In genomic region chr3L:14410146-14410676, dm6 we compare ENCODE assay signal across 1 fruit fly cellular context.
TF ChIP-seq lines count a peak whose summit lies in the region.

CG3919 (plus strand) TSS chr3L:14410626.

TF ChIP-seq in whole organism, embryonic, 481 proteins besides CTCF, POLR2A, EP300 and RAD21 (continued from another document and continues in another):
- TF ChIP-seq CG11456 (GFP tag; IDR thresholded peaks at IDR 0.05; lab: Robert Waterston, UW): peak; percentile 71
- peak; percentile 49 for TF ChIP-seq fd96Cb (tag; optimal IDR thresholded peaks at IDR 0.05; lab: Kevin White, UChicago)
- peak; percentile 77 for TF ChIP-seq HLHmδ (GFP tag; optimal IDR thresholded peaks at IDR 0.05; lab: Kevin White, UChicago)
- TF ChIP-seq unpg (GFP tag; optimal IDR thresholded peaks at IDR 0.05; lab: Kevin White, UChicago): peak; percentile 56
- peak; percentile 47 for TF ChIP-seq Blimp-1 (GFP tag; optimal IDR thresholded peaks at IDR 0.05; lab: Kevin White, UChicago)
- TF ChIP-seq CG3281 (GFP tag; optimal IDR thresholded peaks at IDR 0.05; lab: Kevin White, UChicago): peak; percentile 60
- TF ChIP-seq CG18262 (tag; optimal IDR thresholded peaks at IDR 0.05; lab: Kevin White, UChicago): peak; percentile 77
- peak; percentile 35 for TF ChIP-seq CG14667 (GFP tag; IDR thresholded peaks at IDR 0.05; lab: Robert Waterston, UW)
- TF ChIP-seq Hr78 (GFP tag; optimal IDR thresholded peaks at IDR 0.05; lab: Kevin White, UChicago): no peak
- TF ChIP-seq CG11560 (tag; IDR thresholded peaks at IDR 0.05; lab: Robert Waterston, UW): no peak
- no peak for TF ChIP-seq CG31388 (GFP tag; optimal IDR thresholded peaks at IDR 0.05; lab: Kevin White, UChicago)
- no peak for TF ChIP-seq Deaf1 (tag; optimal IDR thresholded peaks at IDR 0.05; lab: Kevin White, UChicago)
- TF ChIP-seq CG11695 (GFP tag; IDR thresholded peaks at IDR 0.05; lab: Robert Waterston, UW): no peak
- peak; percentile 66 for TF ChIP-seq CG18619 (GFP tag; optimal IDR thresholded peaks at IDR 0.05; lab: Kevin White, UChicago)
- TF ChIP-seq tin (GFP tag; optimal IDR thresholded peaks at IDR 0.05; lab: Kevin White, UChicago): peak; percentile 39
- TF ChIP-seq Ets65A (GFP tag; lab: Kevin White, UChicago): peak; percentile 97
- peak; percentile 84 for TF ChIP-seq CG7556 (GFP tag; optimal IDR thresholded peaks at IDR 0.05; lab: Kevin White, UChicago)
- TF ChIP-seq cas (GFP tag; IDR thresholded peaks at IDR 0.05; lab: Robert Waterston, UW): no peak
- TF ChIP-seq Ada2b (GFP tag; IDR thresholded peaks at IDR 0.05; lab: Robert Waterston, UW): no peak
- no peak for TF ChIP-seq CG9797 (GFP tag; optimal IDR thresholded peaks at IDR 0.05; lab: Kevin White, UChicago)
- peak; percentile 78 for TF ChIP-seq CG12391 (tag; optimal IDR thresholded peaks at IDR 0.05; lab: Kevin White, UChicago)
- TF ChIP-seq jumu (GFP tag; optimal IDR thresholded peaks at IDR 0.05; lab: Kevin White, UChicago): peak; percentile 71
- TF ChIP-seq CG1832 (GFP tag; optimal IDR thresholded peaks at IDR 0.05; lab: Kevin White, UChicago): no peak
- TF ChIP-seq Bdp1 (GFP tag; optimal IDR thresholded peaks at IDR 0.05; lab: Kevin White, UChicago): peak; percentile 3
- peak; percentile 82 for TF ChIP-seq gem (tag; optimal IDR thresholded peaks at IDR 0.05; lab: Kevin White, UChicago)
- peak; percentile 55 for TF ChIP-seq CG8944 (GFP tag; optimal IDR thresholded peaks at IDR 0.05; lab: Kevin White, UChicago)
- peak; percentile 25; the same call in 1 of the 2 replicates for TF ChIP-seq CG4730 (GFP tag; IDR thresholded peaks at IDR 0.05; lab: Robert Waterston, UW)
- no peak for TF ChIP-seq Sin3A (optimal IDR thresholded peaks at IDR 0.05; lab: Kevin White, UChicago)
- peak; percentile 61 for TF ChIP-seq dmrt99B (tag; optimal IDR thresholded peaks at IDR 0.05; lab: Kevin White, UChicago)
- no peak for TF ChIP-seq prd (optimal IDR thresholded peaks at IDR 0.05; lab: Kevin White, UChicago)
- TF ChIP-seq prd (GFP tag; IDR thresholded peaks at IDR 0.05; lab: Robert Waterston, UW): peak; percentile 71; the same call in 2 of the 3 replicates
- TF ChIP-seq chif (GFP tag; optimal IDR thresholded peaks at IDR 0.05; lab: Kevin White, UChicago): peak in 1 of 2 experiments; percentile 34
- TF ChIP-seq CG4707 (GFP tag; optimal IDR thresholded peaks at IDR 0.05; lab: Kevin White, UChicago): no peak
- no peak for TF ChIP-seq aop (GFP tag; IDR thresholded peaks at IDR 0.05; lab: Robert Waterston, UW)
- peak; percentile 18 for TF ChIP-seq CG7745 (tag; optimal IDR thresholded peaks at IDR 0.05; lab: Kevin White, UChicago)
- no peak for TF ChIP-seq CG31224 (GFP tag; IDR thresholded peaks at IDR 0.05; lab: Robert Waterston, UW)
- peak; percentile 70; the same call in 1 of the 2 replicates for TF ChIP-seq CG32532 (GFP tag; IDR thresholded peaks at IDR 0.05; lab: Robert Waterston, UW)
- no peak; the same call in 2 of the 3 replicates for TF ChIP-seq ase (GFP tag; IDR thresholded peaks at IDR 0.05; lab: Robert Waterston, UW)
- no peak for TF ChIP-seq ash1 (GFP tag; optimal IDR thresholded peaks at IDR 0.05; lab: Kevin White, UChicago)
- peak; percentile 77; the same call in 2 of the 3 replicates for TF ChIP-seq otp (GFP tag; IDR thresholded peaks at IDR 0.05; lab: Robert Waterston, UW)
- TF ChIP-seq crp (GFP tag; optimal IDR thresholded peaks at IDR 0.05; lab: Kevin White, UChicago): no peak
- TF ChIP-seq dm (GFP tag; optimal IDR thresholded peaks at IDR 0.05; lab: Kevin White, UChicago): peak; percentile 61
- peak; percentile 67 for TF ChIP-seq nom (GFP tag; optimal IDR thresholded peaks at IDR 0.05; lab: Kevin White, UChicago)
- TF ChIP-seq ken (GFP tag; IDR thresholded peaks at IDR 0.05; lab: Robert Waterston, UW): peak; percentile 77
- TF ChIP-seq CG31441 (GFP tag; IDR thresholded peaks at IDR 0.05; lab: Robert Waterston, UW): peak; percentile 77
- TF ChIP-seq pros (GFP tag; optimal IDR thresholded peaks at IDR 0.05; lab: Kevin White, UChicago): no peak
- peak; percentile 72 for TF ChIP-seq sob (GFP tag; IDR thresholded peaks at IDR 0.05; lab: Robert Waterston, UW)
- TF ChIP-seq CG33557 (GFP tag; optimal IDR thresholded peaks at IDR 0.05; lab: Kevin White, UChicago): peak; percentile 33
- TF ChIP-seq jing (GFP tag; optimal IDR thresholded peaks at IDR 0.05; lab: Kevin White, UChicago): no peak
- peak; percentile 43 for TF ChIP-seq MTF-1 (GFP tag; optimal IDR thresholded peaks at IDR 0.05; lab: Kevin White, UChicago; ENCODE audit: borderline replicate concordance)
- peak; percentile 61 for TF ChIP-seq CG1603 (tag; optimal IDR thresholded peaks at IDR 0.05; lab: Kevin White, UChicago)
- TF ChIP-seq E2f2 (GFP tag; IDR thresholded peaks at IDR 0.05; lab: Robert Waterston, UW): no peak
- no peak for TF ChIP-seq CG8478 (optimal IDR thresholded peaks at IDR 0.05; lab: Kevin White, UChicago)
- TF ChIP-seq CG10462 (GFP tag; optimal IDR thresholded peaks at IDR 0.05; lab: Kevin White, UChicago): no peak
- peak; percentile 73 for TF ChIP-seq her (GFP tag; optimal IDR thresholded peaks at IDR 0.05; lab: Kevin White, UChicago)
- no peak for TF ChIP-seq CG14441 (GFP tag; IDR thresholded peaks at IDR 0.05; lab: Robert Waterston, UW)
- TF ChIP-seq tio (GFP tag; optimal IDR thresholded peaks at IDR 0.05; lab: Kevin White, UChicago): peak; percentile 71
- peak; percentile 56 for TF ChIP-seq rib (GFP tag; IDR thresholded peaks at IDR 0.05; lab: Robert Waterston, UW)
- TF ChIP-seq CG4854 (GFP tag; optimal IDR thresholded peaks at IDR 0.05; lab: Kevin White, UChicago): no peak
- TF ChIP-seq CG13287 (GFP tag; IDR thresholded peaks at IDR 0.05; lab: Robert Waterston, UW; ENCODE audit: partially characterized antibody): no peak
- no peak for TF ChIP-seq Hand (GFP tag; optimal IDR thresholded peaks at IDR 0.05; lab: Kevin White, UChicago)
- TF ChIP-seq exex (tag; optimal IDR thresholded peaks at IDR 0.05; lab: Kevin White, UChicago): no peak
- TF ChIP-seq Dref (GFP tag; IDR thresholded peaks at IDR 0.05; lab: Robert Waterston, UW): peak; percentile 39
- no peak for TF ChIP-seq CG14965 (GFP tag; optimal IDR thresholded peaks at IDR 0.05; lab: Kevin White, UChicago; ENCODE audit: borderline replicate concordance)
- TF ChIP-seq mirr (GFP tag; optimal IDR thresholded peaks at IDR 0.05; lab: Kevin White, UChicago): no peak
- peak; percentile 71 for TF ChIP-seq mam (GFP tag; optimal IDR thresholded peaks at IDR 0.05; lab: Kevin White, UChicago)
- TF ChIP-seq Side (GFP tag; optimal IDR thresholded peaks at IDR 0.05; lab: Kevin White, UChicago): peak; percentile 60
- peak; percentile 69 for TF ChIP-seq CG12104 (GFP tag; optimal IDR thresholded peaks at IDR 0.05; lab: Kevin White, UChicago)
- peak in 1 of 2 experiments; percentile 68 for TF ChIP-seq Hr51 (GFP tag; optimal IDR thresholded peaks at IDR 0.05; lab: Kevin White, UChicago)
- TF ChIP-seq dan (GFP tag; IDR thresholded peaks at IDR 0.05; lab: Robert Waterston, UW): no peak
- no peak for TF ChIP-seq CG12071 (GFP tag; optimal IDR thresholded peaks at IDR 0.05; lab: Kevin White, UChicago)
- peak; percentile 47 to 56 for TF ChIP-seq dpn (GFP tag; optimal IDR thresholded peaks at IDR 0.05; lab: Kevin White, UChicago)
- 0 out of 2 replicates have a peak, but pooled peaks have one; percentile 19 for TF ChIP-seq ssp (GFP tag; IDR thresholded peaks at IDR 0.05; lab: Robert Waterston, UW)
- peak; percentile 60 for TF ChIP-seq slp2 (GFP tag; optimal IDR thresholded peaks at IDR 0.05; lab: Kevin White, UChicago)
- peak; percentile 93 for TF ChIP-seq Med (GFP tag; lab: Kevin White, UChicago)
- peak; percentile 70 for TF ChIP-seq Sox102F (GFP tag; optimal IDR thresholded peaks at IDR 0.05; lab: Kevin White, UChicago)
- TF ChIP-seq CG14860 (GFP tag; IDR thresholded peaks at IDR 0.05; lab: Robert Waterston, UW; ENCODE audit: partially characterized antibody): no peak
- no peak for TF ChIP-seq sna (GFP tag; IDR thresholded peaks at IDR 0.05; lab: Robert Waterston, UW; ENCODE audit: partially characterized antibody)
- TF ChIP-seq hb (GFP tag; IDR thresholded peaks at IDR 0.05; lab: Robert Waterston, UW; ENCODE audit: partially characterized antibody): no peak
- TF ChIP-seq bigmax (GFP tag; optimal IDR thresholded peaks at IDR 0.05; lab: Kevin White, UChicago): no peak
- TF ChIP-seq CG4282 (GFP tag; optimal IDR thresholded peaks at IDR 0.05; lab: Kevin White, UChicago): no peak
- peak; percentile 40 for TF ChIP-seq Ets97D (GFP tag; optimal IDR thresholded peaks at IDR 0.05; lab: Kevin White, UChicago)
- TF ChIP-seq insv (GFP tag; optimal IDR thresholded peaks at IDR 0.05; lab: Kevin White, UChicago): no peak
- TF ChIP-seq CG16813 (GFP tag; IDR thresholded peaks at IDR 0.05; lab: Robert Waterston, UW; ENCODE audit: partially characterized antibody): no peak; the same call in 2 of the 3 replicates
- TF ChIP-seq fu2 (GFP tag; optimal IDR thresholded peaks at IDR 0.05; lab: Kevin White, UChicago): peak; percentile 12
- TF ChIP-seq Poxn (GFP tag; IDR thresholded peaks at IDR 0.05; lab: Robert Waterston, UW): no peak
- TF ChIP-seq CG17568 (GFP tag; optimal IDR thresholded peaks at IDR 0.05; lab: Kevin White, UChicago): no peak
- peak; percentile 23 for TF ChIP-seq BEAF-32 (GFP tag; optimal IDR thresholded peaks at IDR 0.05; lab: Kevin White, UChicago)
- no peak for TF ChIP-seq CG6854 (GFP tag; optimal IDR thresholded peaks at IDR 0.05; lab: Kevin White, UChicago)
- peak; percentile 11 for TF ChIP-seq CG15479 (GFP tag; optimal IDR thresholded peaks at IDR 0.05; lab: Kevin White, UChicago)
- TF ChIP-seq hth (optimal IDR thresholded peaks at IDR 0.05; lab: Kevin White, UChicago): no peak
- TF ChIP-seq ato (GFP tag; IDR thresholded peaks at IDR 0.05; lab: Robert Waterston, UW; ENCODE audit: partially characterized antibody): 0 out of 2 replicates have a peak, but pooled peaks have one; percentile 10
- peak; percentile 89 for TF ChIP-seq row (GFP tag; IDR thresholded peaks at IDR 0.05; lab: Robert Waterston, UW)
- peak; percentile 76 for TF ChIP-seq Xrp1 (GFP tag; IDR thresholded peaks at IDR 0.05; lab: Robert Waterston, UW)
- no peak for TF ChIP-seq CG3065 (GFP tag; optimal IDR thresholded peaks at IDR 0.05; lab: Kevin White, UChicago)
- TF ChIP-seq dati (GFP tag; IDR thresholded peaks at IDR 0.05; lab: Robert Waterston, UW): no peak
- TF ChIP-seq Trl (optimal IDR thresholded peaks at IDR 0.05; lab: Kevin White, UChicago): peak; percentile 67 to 85
- peak; percentile 83 for TF ChIP-seq Trl (GFP tag; optimal IDR thresholded peaks at IDR 0.05; lab: Kevin White, UChicago)
- peak; percentile 55 for TF ChIP-seq HHEX (GFP tag; optimal IDR thresholded peaks at IDR 0.05; lab: Kevin White, UChicago)
- TF ChIP-seq grau (tag; optimal IDR thresholded peaks at IDR 0.05; lab: Kevin White, UChicago): peak; percentile 67
- no peak for TF ChIP-seq unc-4 (GFP tag; IDR thresholded peaks at IDR 0.05; lab: Robert Waterston, UW; ENCODE audit: partially characterized antibody)
- TF ChIP-seq HmgZ (tag; optimal IDR thresholded peaks at IDR 0.05; lab: Kevin White, UChicago): peak; percentile 21
- TF ChIP-seq tgo (GFP tag; IDR thresholded peaks at IDR 0.05; lab: Robert Waterston, UW): peak; percentile 39; the same call in 1 of the 3 replicates
- TF ChIP-seq zfh2 (GFP tag; optimal IDR thresholded peaks at IDR 0.05; lab: Kevin White, UChicago): peak; percentile 39
- TF ChIP-seq CG2129 (GFP tag; IDR thresholded peaks at IDR 0.05; lab: Robert Waterston, UW; ENCODE audit: partially characterized antibody): no peak
- TF ChIP-seq E2f1 (GFP tag; IDR thresholded peaks at IDR 0.05; lab: Robert Waterston, UW): peak; percentile 45; the same call in 1 of the 2 replicates
- no peak for TF ChIP-seq gfzf (GFP tag; optimal IDR thresholded peaks at IDR 0.05; lab: Kevin White, UChicago)
- no peak for TF ChIP-seq Kr (GFP tag; optimal IDR thresholded peaks at IDR 0.05; lab: Kevin White, UChicago)
- peak; percentile 30 for TF ChIP-seq bbx (GFP tag; IDR thresholded peaks at IDR 0.05; lab: Robert Waterston, UW; ENCODE audit: partially characterized antibody)
- TF ChIP-seq bcd (GFP tag; optimal IDR thresholded peaks at IDR 0.05; lab: Kevin White, UChicago): peak; percentile 70
- TF ChIP-seq yki (optimal IDR thresholded peaks at IDR 0.05; lab: Kevin White, UChicago): no peak
- TF ChIP-seq ab (GFP tag; optimal IDR thresholded peaks at IDR 0.05; lab: Kevin White, UChicago): peak; percentile 35
- TF ChIP-seq CG17361 (GFP tag; IDR thresholded peaks at IDR 0.05; lab: Robert Waterston, UW): peak; percentile 81
- TF ChIP-seq CG10959 (GFP tag; IDR thresholded peaks at IDR 0.05; lab: Robert Waterston, UW): peak; percentile 60; the same call in 1 of the 2 replicates
- TF ChIP-seq pnt (GFP tag; optimal IDR thresholded peaks at IDR 0.05; lab: Kevin White, UChicago): peak; percentile 38
- peak; percentile 50 for TF ChIP-seq CG16863 (GFP tag; optimal IDR thresholded peaks at IDR 0.05; lab: Kevin White, UChicago)
- peak; percentile 65 for TF ChIP-seq Hmr (GFP tag; optimal IDR thresholded peaks at IDR 0.05; lab: Kevin White, UChicago)
- peak; percentile 49 for TF ChIP-seq CG6654 (GFP tag; optimal IDR thresholded peaks at IDR 0.05; lab: Kevin White, UChicago)
- no peak for TF ChIP-seq tll (GFP tag; optimal IDR thresholded peaks at IDR 0.05; lab: Kevin White, UChicago)
- TF ChIP-seq caup (GFP tag; optimal IDR thresholded peaks at IDR 0.05; lab: Kevin White, UChicago; ENCODE audit: severe bottlenecking): peak; percentile 19
- peak; percentile 45 for TF ChIP-seq Vsx1 (GFP tag; optimal IDR thresholded peaks at IDR 0.05; lab: Kevin White, UChicago)
- no peak for TF ChIP-seq CrebB (tag; optimal IDR thresholded peaks at IDR 0.05; lab: Kevin White, UChicago)
- no peak for TF ChIP-seq Fer2 (tag; optimal IDR thresholded peaks at IDR 0.05; lab: Kevin White, UChicago)
- TF ChIP-seq CG6254 (GFP tag; optimal IDR thresholded peaks at IDR 0.05; lab: Kevin White, UChicago): no peak
- TF ChIP-seq schlank (tag; optimal IDR thresholded peaks at IDR 0.05; lab: Kevin White, UChicago): peak; percentile 21
- peak; percentile 47 for TF ChIP-seq Xbp1 (GFP tag; optimal IDR thresholded peaks at IDR 0.05; lab: Kevin White, UChicago)
- peak; percentile 83 for TF ChIP-seq cg (GFP tag; optimal IDR thresholded peaks at IDR 0.05; lab: Kevin White, UChicago)
- TF ChIP-seq Six4 (GFP tag; optimal IDR thresholded peaks at IDR 0.05; lab: Kevin White, UChicago): peak; percentile 51
- TF ChIP-seq CG12219 (GFP tag; optimal IDR thresholded peaks at IDR 0.05; lab: Kevin White, UChicago): peak; percentile 11
- no peak for TF ChIP-seq CG17802 (tag; optimal IDR thresholded peaks at IDR 0.05; lab: Kevin White, UChicago)
- no peak for TF ChIP-seq Mad (GFP tag; optimal IDR thresholded peaks at IDR 0.05; lab: Kevin White, UChicago)
- TF ChIP-seq eve (GFP tag; optimal IDR thresholded peaks at IDR 0.05; lab: Kevin White, UChicago): peak in 1 of 2 experiments; percentile 61
